Worm (Caenorhabditis elegans): ENCODE results near the gene T27E4.5.

- no peak for TF ChIP-seq ccch-3 (GFP tag; optimal IDR thresholded peaks at IDR 0.05)
- no peak for TF ChIP-seq Y67H2A.10 (GFP tag; conservative IDR thresholded peaks at IDR 0.05)
- TF ChIP-seq F49E8.2 (tag; optimal IDR thresholded peaks at IDR 0.05; ENCODE audit: insufficient read depth): no peak
- no peak for TF ChIP-seq Y53F4B.3 (GFP tag; IDR thresholded peaks at IDR 0.05)
- no peak for TF ChIP-seq sptf-2 (GFP tag; optimal IDR thresholded peaks at IDR 0.05)
Measured at ce11 chrV:9088758-9089157, 19.2 kb upstream of the T27E4.5 start.

Data from whole organism, young adult.